Fruit fly (Drosophila melanogaster) whole organism, prepupa: ENCODE measurements around the gene scrib.

Experiments
- CG15336 ChIP-seq: fragments of 200-800 bp; sonication (Bioruptor generic); IDR thresholded peaks from 2 replicates; pipeline ENCODE4 v1.3.6; 2022; ENCODE audit warnings: missing biosample characterization, missing genetic modification characterization
- CG3032 ChIP-seq: fragments of 200-800 bp; optimal IDR thresholded peaks from 2 replicates; lab custom pipeline; 2019; ENCODE audit warnings: missing biosample characterization, mild to moderate bottlenecking, missing genetic modification characterization, moderate library complexity
- CG6808 ChIP-seq: fragments of 200-800 bp; sonication (Bioruptor generic); optimal IDR thresholded peaks from 3 replicates; lab custom pipeline; 2017; ENCODE audit warnings: missing biosample characterization, missing genetic modification characterization, mild to moderate bottlenecking, moderate library complexity, missing genetic modification reagents
- CG6854 ChIP-seq: fragments of 200-800 bp; sonication (Bioruptor generic); optimal IDR thresholded peaks from 2 replicates; lab custom pipeline; 2017; ENCODE audit warnings: missing biosample characterization, mild to moderate bottlenecking, missing genetic modification characterization
- CG8632 ChIP-seq: fragments of 200-800 bp; sonication (Bioruptor generic); optimal IDR thresholded peaks from 3 replicates; lab custom pipeline; 2016; ENCODE audit warnings: missing biosample characterization, missing genetic modification characterization
- Eip93F ChIP-seq: fragments of 200-800 bp; sonication (Bioruptor generic); optimal IDR thresholded peaks from 2 replicates; lab custom pipeline; 2016; ENCODE audit warnings: missing biosample characterization, mild to moderate bottlenecking, missing genetic modification characterization
- OdsH ChIP-seq: fragments of 200-800 bp; sonication (Bioruptor generic); optimal IDR thresholded peaks from 3 replicates; lab custom pipeline; 2016; ENCODE audit warnings: missing biosample characterization, missing genetic modification characterization
- dac ChIP-seq: fragments of 200-800 bp; sonication (Bioruptor generic); optimal IDR thresholded peaks from 2 replicates; lab custom pipeline; 2017; ENCODE audit warnings: missing biosample characterization, mild to moderate bottlenecking, missing genetic modification characterization
- dsx ChIP-seq: fragments of 200-800 bp; optimal IDR thresholded peaks from 3 replicates; lab custom pipeline; 2019; ENCODE audit warnings: missing biosample characterization, mild to moderate bottlenecking, missing genetic modification characterization, moderate library complexity; ENCODE audit not compliant: poor library complexity, severe bottlenecking
- esn ChIP-seq: fragments of 200-800 bp; sonication (Bioruptor generic); optimal IDR thresholded peaks from 2 replicates; lab custom pipeline; 2016; ENCODE audit warnings: missing biosample characterization, mild to moderate bottlenecking, missing genetic modification characterization, moderate library complexity

DNA sequence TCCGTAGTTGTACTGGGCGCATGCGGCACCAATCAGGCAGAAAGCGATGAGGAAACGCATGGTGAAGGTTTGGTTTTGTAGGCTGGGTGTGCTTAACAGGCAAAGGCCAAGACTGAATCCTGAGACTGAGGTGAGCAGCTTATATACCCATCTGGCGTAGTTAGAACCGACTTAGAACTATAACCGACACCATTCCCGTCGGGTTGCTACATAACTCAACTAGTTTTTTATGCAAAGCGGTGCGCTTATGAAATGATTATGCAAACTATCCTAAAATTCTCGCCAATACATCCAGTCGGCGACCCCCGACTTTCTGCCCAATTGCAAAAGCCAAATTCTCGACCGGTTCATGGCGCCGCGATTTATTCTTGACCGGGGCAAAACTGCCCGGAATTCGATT is 90.5 kb downstream of the scrib start, which contains the start of gene TwdlO:
- TF ChIP-seq CG8632 (GFP tag; lab: Kevin White, UChicago): no peak
- TF ChIP-seq CG15336: no peak
- TF ChIP-seq esn: no peak
- TF ChIP-seq Eip93F (GFP tag; lab: Kevin White, UChicago): no peak
- no peak for TF ChIP-seq dac (GFP tag; lab: Kevin White, UChicago)
- TF ChIP-seq dsx: no peak
- TF ChIP-seq OdsH (GFP tag; lab: Kevin White, UChicago): no peak
- no peak for TF ChIP-seq CG6854 (GFP tag; lab: Kevin White, UChicago)
- no peak for TF ChIP-seq CG3032
- no peak for TF ChIP-seq CG6808
